Worm (Caenorhabditis elegans) whole organism, L4/young adult: ENCODE results near the gene rpt-2.

ENCODE experiments used
- W03F9.2 ChIP-seq: fragments of 150-350 bp; optimal IDR thresholded peaks from 2 replicates; lab custom pipeline; 2014; ENCODE audit warnings: missing biosample characterization, missing genetic modification characterization
- dao-5 ChIP-seq: sonication (generic microtip); optimal IDR thresholded peaks from 2 replicates; lab custom pipeline; 2016; ENCODE audit warnings: missing genotype, missing genetic modification characterization, moderate library complexity, missing compliant biosample characterization
- him-1 ChIP-seq: sonication (generic microtip); optimal IDR thresholded peaks from 2 replicates; lab custom pipeline; 2016; ENCODE audit warnings: missing genotype, missing genetic modification reagents, missing genetic modification characterization, missing compliant biosample characterization

DNA sequence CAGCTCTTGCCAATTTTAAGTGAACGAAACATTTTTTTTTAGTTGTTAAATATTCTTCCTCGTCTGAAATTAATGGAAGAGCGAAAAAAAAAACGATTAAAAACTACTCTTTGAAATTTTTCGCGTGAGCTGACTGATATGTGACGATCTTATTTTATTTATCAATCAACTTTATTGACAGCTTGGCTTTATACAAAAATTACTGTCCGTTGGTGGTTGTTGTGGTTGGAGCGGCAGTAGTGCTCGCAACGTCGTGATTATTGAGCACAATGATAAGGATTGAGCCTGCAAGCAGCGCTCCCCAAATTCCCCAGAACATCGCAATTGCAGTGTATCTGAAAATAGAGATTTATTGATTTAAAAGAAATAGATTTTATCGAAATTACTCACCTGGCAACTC lies 27.0 kb upstream of the rpt-2 start:
- TF ChIP-seq him-1 (tag; lab: Kevin White, UChicago) (no peak), W03F9.2 (tag; lab: Kevin White, UChicago) (no peak), dao-5 (tag; lab: Kevin White, UChicago) (no peak)
